Fruit fly (Drosophila melanogaster): ENCODE measurements around the gene Cph.

DNA sequence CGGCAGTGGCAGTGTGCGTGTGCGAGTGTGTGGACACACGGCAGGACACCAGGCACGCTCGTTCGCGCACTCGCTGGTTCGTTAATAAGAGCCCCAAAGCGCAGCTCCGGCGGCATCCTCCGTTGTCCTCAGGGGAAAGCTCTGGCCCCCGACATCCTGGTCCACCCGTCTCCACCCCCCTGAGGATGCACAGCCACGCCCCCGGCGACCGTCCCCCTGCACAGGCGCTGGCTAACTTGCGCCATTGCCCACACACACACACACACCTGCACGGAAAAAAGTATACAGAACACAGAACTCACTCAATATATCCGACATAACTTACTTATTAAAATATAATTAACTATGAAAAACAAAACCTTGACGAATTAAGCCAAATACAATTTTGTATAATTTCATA is 108.5 kb downstream of the Cph start:
- TF ChIP-seq ro (GFP tag; IDR thresholded peaks at IDR 0.05) (no peak), CG9437 (GFP tag; optimal IDR thresholded peaks at IDR 0.05) (no peak), ERR (GFP tag; optimal IDR thresholded peaks at IDR 0.05) (no peak), emc (GFP tag; optimal IDR thresholded peaks at IDR 0.05) (no peak), HLHmδ (GFP tag; optimal IDR thresholded peaks at IDR 0.05) (no peak)
